Worm (Caenorhabditis elegans) whole organism, young adult: Measurements from ENCODE around the gene R04E5.9.

Source experiments
- attf-5 ChIP-seq: fragments of 200-800 bp; sonication (Bioruptor generic); optimal IDR thresholded peaks from 2 replicates; lab custom pipeline; 2018; ENCODE audit warnings: mild to moderate bottlenecking, missing genetic modification characterization, missing compliant biosample characterization
- bed-1 ChIP-seq: fragments of 200-800 bp; sonication (Bioruptor generic); IDR thresholded peaks from 2 replicates; pipeline ENCODE4 v1.3.6; 2022; ENCODE audit warnings: missing genetic modification reagents, missing genetic modification characterization, missing compliant biosample characterization
- him-1 ChIP-seq: sonication (generic microtip); optimal IDR thresholded peaks from 2 replicates; lab custom pipeline; 2016; ENCODE audit warnings: missing genotype, missing genetic modification reagents, missing genetic modification characterization, missing compliant biosample characterization
- let-526 ChIP-seq: fragments of 200-800 bp; sonication (Bioruptor generic); IDR thresholded peaks from 2 replicates; pipeline ENCODE4 v1.3.6; 2022; ENCODE audit warnings: missing genetic modification reagents, missing genetic modification characterization, missing compliant biosample characterization
- pha-4 ChIP-seq: fragments of 150-350 bp; sonication (generic microtip); optimal IDR thresholded peaks from 2 replicates; lab custom pipeline; 2014; ENCODE audit warnings: missing biosample characterization, missing genetic modification reagents, missing genetic modification characterization
- unc-130 ChIP-seq: sonication (generic microtip); optimal IDR thresholded peaks from 2 replicates; lab custom pipeline; 2016; ENCODE audit warnings: missing genetic modification reagents, missing genetic modification characterization, missing compliant biosample characterization

- TF ChIP-seq bed-1 (GFP tag; lab: Robert Waterston, UW) (no peak), let-526 (GFP tag; lab: Robert Waterston, UW) (no peak), him-1 (tag; lab: Kevin White, UChicago) (no peak), pha-4 (tag; lab: Kevin White, UChicago) (no peak), attf-5 (GFP tag; lab: Kevin White, UChicago) (no peak), unc-130 (GFP tag; lab: Kevin White, UChicago) (no peak)
Measured at ce11 chrX:8786687-8787086, 24.3 kb downstream of the R04E5.9 start.
